Worm (Caenorhabditis elegans): Measurements from ENCODE around the gene F53F4.15.

ce11 chrV:13659219-13659618 lies 38.4 kb downstream of the F53F4.15 start:
- no peak for TF ChIP-seq egl-27 (tag; optimal IDR thresholded peaks at IDR 0.05)
- TF ChIP-seq nhr-11 (tag; optimal IDR thresholded peaks at IDR 0.05) = no peak
- no peak for TF ChIP-seq sma-3 (GFP tag; optimal IDR thresholded peaks at IDR 0.05)
- TF ChIP-seq lsy-2 (tag; optimal IDR thresholded peaks at IDR 0.05) = no peak
- TF ChIP-seq nhr-10 (tag; optimal IDR thresholded peaks at IDR 0.05) = no peak
- TF ChIP-seq unc-62 (GFP tag; optimal IDR thresholded peaks at IDR 0.05) = no peak
- no peak for TF ChIP-seq ceh-82 (tag; optimal IDR thresholded peaks at IDR 0.05)
- TF ChIP-seq nhr-21 (tag; optimal IDR thresholded peaks at IDR 0.05) = no peak
- TF ChIP-seq nhr-12 (tag; optimal IDR thresholded peaks at IDR 0.05) = no peak
- TF ChIP-seq lin-13 (GFP tag; optimal IDR thresholded peaks at IDR 0.05) = no peak
